Worm (Caenorhabditis elegans) whole organism, L1 larva: ENCODE results near the gene xpc-1.
A peak's percentile ranks its signal among the peaks of the same experiment; 100 is the strongest.

ENCODE experiments used
- C04F5.9 ChIP-seq: sonication (generic microtip); optimal IDR thresholded peaks from 2 replicates; lab custom pipeline; 2016; ENCODE audit warnings: missing genetic modification characterization, missing compliant biosample characterization
- F16B12.6 ChIP-seq: fragments of 150-350 bp; optimal IDR thresholded peaks from 2 replicates; lab custom pipeline; 2014; ENCODE audit warnings: missing biosample characterization, missing genetic modification characterization
- aha-1 ChIP-seq: fragments of 150-350 bp; optimal IDR thresholded peaks from 2 replicates; lab custom pipeline; 2014; ENCODE audit warnings: missing biosample characterization, missing genetic modification characterization
- alr-1 ChIP-seq: fragments of 200-800 bp; sonication (Bioruptor generic); optimal IDR thresholded peaks from 2 replicates; lab custom pipeline; 2018; ENCODE audit warnings: borderline replicate concordance, mild to moderate bottlenecking, missing genetic modification characterization, missing compliant biosample characterization
- ama-1 ChIP-seq: fragments of 150-350 bp; optimal IDR thresholded peaks from 2 replicates; lab custom pipeline; 2014
- ceh-82 ChIP-seq, 3 experiments: fragments of 150-350 bp in 1 of 3; sonication (generic microtip) in 2 of 3; optimal IDR thresholded peaks; 2 replicates each; lab custom pipeline; 2014 to 2017; ENCODE audit warnings: missing biosample characterization in 3 of 3, missing genetic modification characterization in 3 of 3
- ceh-88 ChIP-seq: fragments of 200-800 bp; sonication (Bioruptor generic); IDR thresholded peaks from 2 replicates; pipeline ENCODE4 v1.3.6; 2022; ENCODE audit warnings: missing genetic modification characterization, missing compliant biosample characterization
- ceh-90 ChIP-seq: sonication (generic microtip); optimal IDR thresholded peaks from 2 replicates; lab custom pipeline; 2016; ENCODE audit warnings: missing genetic modification characterization, missing compliant biosample characterization
- dpl-1 ChIP-seq, 3 experiments: fragments of 150-350 bp in 2 of 3; sonication (generic microtip) in 1 of 3; optimal IDR thresholded peaks; 2 replicates each; lab custom pipeline; 2014 to 2017; ENCODE audit warnings: missing biosample characterization in 3 of 3, missing genetic modification characterization in 3 of 3, missing genetic modification reagents in 3 of 3
- efl-1 ChIP-seq, 4 experiments: fragments of 150-350 bp; optimal IDR thresholded peaks in 3 of 4; peaks in 1 of 4; 1 replicate in 1 of 4; 2 replicates in 3 of 4; lab custom pipeline; 2014; ENCODE audit warnings: missing biosample characterization in 2 of 4, missing genetic modification characterization in 2 of 4, missing genetic modification reagents in 2 of 4
- egl-13 ChIP-seq: sonication (generic microtip); optimal IDR thresholded peaks from 2 replicates; lab custom pipeline; 2016; ENCODE audit warnings: missing genotype, missing genetic modification reagents, missing genetic modification characterization, missing compliant biosample characterization
- elt-2 ChIP-seq: sonication (generic microtip); optimal IDR thresholded peaks from 2 replicates; lab custom pipeline; 2016; ENCODE audit warnings: missing genetic modification characterization, mild to moderate bottlenecking, inconsistent platforms, missing compliant biosample characterization, missing genetic modification reagents
- elt-3 ChIP-seq, 6 experiments: fragments of 150-350 bp in 1 of 6; sonication (generic microtip); optimal IDR thresholded peaks; 2 replicates each; lab custom pipeline; 2017 to 2018; ENCODE audit warnings: missing biosample characterization in 6 of 6, missing genetic modification characterization in 6 of 6, inconsistent platforms in 1 of 6
- ets-5 ChIP-seq: fragments of 200-800 bp; sonication (Bioruptor generic); IDR thresholded peaks from 2 replicates; pipeline ENCODE4 v1.3.6; 2022; ENCODE audit warnings: missing genetic modification characterization, missing compliant biosample characterization
- fkh-10 ChIP-seq: sonication (generic microtip); optimal IDR thresholded peaks from 2 replicates; lab custom pipeline; 2017; ENCODE audit warnings: missing biosample characterization, missing genetic modification reagents, missing genetic modification characterization
- fkh-4 ChIP-seq: sonication (generic microtip); optimal IDR thresholded peaks from 2 replicates; lab custom pipeline; 2016; ENCODE audit warnings: missing compliant biosample characterization, missing genetic modification characterization, borderline replicate concordance
- fos-1 ChIP-seq: fragments of 150-350 bp; optimal IDR thresholded peaks from 2 replicates; lab custom pipeline; 2014; ENCODE audit warnings: missing biosample characterization, missing genetic modification characterization
- hlh-17 ChIP-seq: fragments of 200-800 bp; sonication (Bioruptor generic); optimal IDR thresholded peaks from 2 replicates; lab custom pipeline; 2018; ENCODE audit warnings: missing genetic modification characterization, mild to moderate bottlenecking, missing compliant biosample characterization, moderate library complexity, borderline replicate concordance
- hlh-4 ChIP-seq: sonication (generic microtip); optimal IDR thresholded peaks from 2 replicates; lab custom pipeline; 2016; ENCODE audit warnings: mild to moderate bottlenecking, missing genetic modification characterization, missing compliant biosample characterization
- isw-1 ChIP-seq: fragments of 200-800 bp; sonication (Bioruptor generic); IDR thresholded peaks from 2 replicates; pipeline ENCODE4 v1.3.6; 2022; ENCODE audit warnings: missing genetic modification characterization, missing compliant biosample characterization
- lin-15B ChIP-seq: fragments of 150-350 bp; sonication (generic microtip); optimal IDR thresholded peaks from 3 replicates; lab custom pipeline; 2014; ENCODE audit warnings: missing biosample characterization, missing genetic modification characterization
- lin-35 ChIP-seq, 2 experiments: fragments of 150-350 bp; optimal IDR thresholded peaks; 2 replicates each; lab custom pipeline; 2014; ENCODE audit warnings: missing biosample characterization in 2 of 2, missing genetic modification characterization in 2 of 2, missing genetic modification reagents in 2 of 2
- lin-39 ChIP-seq: fragments of 150-350 bp; optimal IDR thresholded peaks from 2 replicates; lab custom pipeline; 2014; ENCODE audit warnings: missing biosample characterization, missing genetic modification reagents, missing genetic modification characterization
- lir-3 ChIP-seq: sonication (generic microtip); optimal IDR thresholded peaks from 2 replicates; lab custom pipeline; 2016; ENCODE audit warnings: mild to moderate bottlenecking, missing genetic modification characterization, moderate library complexity, missing compliant biosample characterization; ENCODE audit not compliant: poor library complexity
- lsy-2 ChIP-seq, 2 experiments: fragments of 150-350 bp; optimal IDR thresholded peaks; 2 replicates each; lab custom pipeline; 2014; ENCODE audit warnings: missing biosample characterization in 2 of 2, missing genetic modification characterization in 2 of 2
- mab-9 ChIP-seq: fragments of 200-800 bp; sonication (Bioruptor generic); IDR thresholded peaks from 2 replicates; pipeline ENCODE4 v1.3.6; 2022; ENCODE audit warnings: missing genetic modification reagents, missing genetic modification characterization, missing compliant biosample characterization
- nhr-12 ChIP-seq: sonication (generic microtip); optimal IDR thresholded peaks from 2 replicates; lab custom pipeline; 2017; ENCODE audit warnings: missing biosample characterization, missing genetic modification characterization
- nhr-20 ChIP-seq: sonication (generic microtip); optimal IDR thresholded peaks from 2 replicates; lab custom pipeline; 2016; ENCODE audit warnings: mild to moderate bottlenecking, missing genetic modification characterization, missing compliant biosample characterization
- nhr-28 ChIP-seq: fragments of 150-350 bp; optimal IDR thresholded peaks from 2 replicates; lab custom pipeline; 2014; ENCODE audit warnings: missing biosample characterization, missing genetic modification characterization
- nhr-71 ChIP-seq: sonication (generic microtip); optimal IDR thresholded peaks from 2 replicates; lab custom pipeline; 2016; ENCODE audit warnings: mild to moderate bottlenecking, missing genetic modification characterization, moderate library complexity, missing compliant biosample characterization
- nhr-76 ChIP-seq: sonication (generic microtip); optimal IDR thresholded peaks from 2 replicates; lab custom pipeline; 2017; ENCODE audit warnings: missing biosample characterization, missing genetic modification characterization
- nhr-85 ChIP-seq: sonication (generic microtip); peaks from one replicate; lab custom pipeline; 2016; ENCODE audit warnings: missing genetic modification characterization, inconsistent platforms, missing compliant biosample characterization
- pag-3 ChIP-seq: sonication (generic microtip); optimal IDR thresholded peaks from 2 replicates; lab custom pipeline; 2017; ENCODE audit warnings: missing genetic modification characterization, mild to moderate bottlenecking, missing compliant biosample characterization, antibody characterized with exemption, borderline replicate concordance; ENCODE audit not compliant: insufficient read depth
- skn-1 ChIP-seq: fragments of 150-350 bp; optimal IDR thresholded peaks from 2 replicates; lab custom pipeline; 2014; ENCODE audit warnings: missing biosample characterization, missing genetic modification characterization
- snu-23 ChIP-seq: sonication (generic microtip); optimal IDR thresholded peaks from 2 replicates; lab custom pipeline; 2016; ENCODE audit warnings: missing genetic modification characterization, missing compliant biosample characterization
- sptf-1 ChIP-seq: fragments of 150-350 bp; optimal IDR thresholded peaks from 2 replicates; lab custom pipeline; 2014; ENCODE audit warnings: missing biosample characterization, missing genetic modification characterization
- swsn-7 ChIP-seq: sonication (generic microtip); optimal IDR thresholded peaks from 2 replicates; lab custom pipeline; 2016; ENCODE audit warnings: missing genetic modification characterization, missing compliant biosample characterization
- tbx-2 ChIP-seq: sonication (generic microtip); optimal IDR thresholded peaks from 2 replicates; lab custom pipeline; 2016; ENCODE audit warnings: missing genetic modification characterization, missing compliant biosample characterization
- unc-98 ChIP-seq: fragments of 200-800 bp; sonication (Bioruptor generic); IDR thresholded peaks from 2 replicates; pipeline ENCODE4 v1.3.6; 2022; ENCODE audit warnings: missing genetic modification characterization, missing compliant biosample characterization
- vab-15 ChIP-seq: sonication (generic microtip); optimal IDR thresholded peaks from 2 replicates; lab custom pipeline; 2017; ENCODE audit warnings: missing genotype, mild to moderate bottlenecking, missing genetic modification characterization, missing compliant biosample characterization
- zag-1 ChIP-seq: fragments of 150-350 bp; optimal IDR thresholded peaks from 2 replicates; lab custom pipeline; 2014; ENCODE audit warnings: missing biosample characterization, missing genetic modification characterization
- ztf-11 ChIP-seq, 2 experiments: sonication (generic microtip); optimal IDR thresholded peaks; 2 replicates each; lab custom pipeline; 2016 to 2017; ENCODE audit warnings: missing genetic modification characterization in 2 of 2, missing biosample characterization in 1 of 2, missing compliant biosample characterization in 1 of 2
- ztf-4 ChIP-seq: fragments of 150-350 bp; optimal IDR thresholded peaks from 2 replicates; lab custom pipeline; 2014; ENCODE audit warnings: missing biosample characterization, missing genetic modification characterization

The xpc-1 gene

DNA sequence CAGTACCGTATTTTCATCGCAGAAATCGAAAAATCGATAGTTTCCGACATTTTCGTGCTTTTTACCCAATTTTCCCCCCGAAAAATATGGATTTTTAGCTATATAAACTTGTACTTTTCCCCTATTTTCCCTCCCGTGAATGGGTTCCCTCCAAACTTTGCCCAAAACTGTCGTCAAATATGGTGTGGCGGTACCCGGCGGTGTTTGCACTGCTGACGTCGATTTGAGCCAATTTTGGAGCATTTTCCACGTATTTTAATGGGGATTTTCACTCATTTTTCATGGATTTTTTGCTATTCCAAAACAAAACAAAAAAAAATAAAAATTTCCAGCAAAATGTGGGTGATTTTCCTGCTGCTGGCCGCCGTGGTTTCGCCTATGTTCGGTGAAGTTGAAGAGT, 19.5 kb upstream of the xpc-1 start, which contains the start of gene Y76B12C.3 (continued):
- TF ChIP-seq lin-15B: no peak
- TF ChIP-seq mab-9 (GFP tag; lab: Robert Waterston, UW): no peak
- TF ChIP-seq nhr-76 (tag; lab: Kevin White, UChicago): no peak
- no peak for TF ChIP-seq egl-13 (tag; lab: Kevin White, UChicago)
- no peak for TF ChIP-seq aha-1 (tag; lab: Kevin White, UChicago)
- no peak for TF ChIP-seq ztf-4 (tag; lab: Kevin White, UChicago)
- no peak for TF ChIP-seq nhr-28 (tag; lab: Kevin White, UChicago)
- TF ChIP-seq ets-5 (GFP tag; lab: Robert Waterston, UW): no peak
- no peak for TF ChIP-seq ztf-11 (tag; optimal IDR thresholded peaks at IDR 0.05; lab: Kevin White, UChicago)
- no peak for TF ChIP-seq fos-1
- peak; percentile 11 to 26 for TF ChIP-seq efl-1 (optimal IDR thresholded peaks at IDR 0.05; lab: Kevin White, UChicago)
- peak; percentile 33 to 93 for TF ChIP-seq efl-1 (GFP tag; optimal IDR thresholded peaks at IDR 0.05 in 1 of 2; lab: Kevin White, UChicago)
- TF ChIP-seq hlh-17 (GFP tag; lab: Kevin White, UChicago): no peak
- no peak for TF ChIP-seq nhr-71 (tag; lab: Kevin White, UChicago)
- TF ChIP-seq zag-1 (tag; lab: Kevin White, UChicago): no peak
- TF ChIP-seq isw-1 (GFP tag; lab: Robert Waterston, UW): no peak
- no peak for TF ChIP-seq fkh-10

DNA sequence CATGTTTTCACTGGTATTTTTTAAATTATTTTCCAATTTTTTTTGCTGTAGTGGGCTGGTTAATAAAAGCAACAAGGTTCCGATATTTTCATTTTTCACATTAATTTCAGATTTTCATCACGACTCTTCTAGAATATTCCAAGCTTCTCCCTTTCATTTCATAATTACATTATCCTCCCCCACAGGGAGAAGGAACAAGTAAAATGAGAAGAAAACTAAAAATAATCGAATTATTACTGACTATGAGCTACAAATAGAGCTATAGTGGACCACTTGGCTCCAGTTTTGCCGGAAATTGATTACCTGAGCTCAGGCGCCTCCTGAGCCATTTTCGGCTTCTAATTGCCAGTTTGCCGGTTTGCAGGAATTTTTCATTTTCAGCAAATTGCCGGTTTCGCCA, 17.3 kb upstream of the xpc-1 start:
- TF ChIP-seq fkh-4 (tag; lab: Kevin White, UChicago) (no peak), swsn-7 (tag; lab: Kevin White, UChicago) (no peak), ceh-90 (no peak), lin-15B (no peak), nhr-71 (tag; lab: Kevin White, UChicago) (no peak), nhr-85 (tag; lab: Kevin White, UChicago) (peak; percentile 13), alr-1 (tag; lab: Kevin White, UChicago) (no peak)

DNA sequence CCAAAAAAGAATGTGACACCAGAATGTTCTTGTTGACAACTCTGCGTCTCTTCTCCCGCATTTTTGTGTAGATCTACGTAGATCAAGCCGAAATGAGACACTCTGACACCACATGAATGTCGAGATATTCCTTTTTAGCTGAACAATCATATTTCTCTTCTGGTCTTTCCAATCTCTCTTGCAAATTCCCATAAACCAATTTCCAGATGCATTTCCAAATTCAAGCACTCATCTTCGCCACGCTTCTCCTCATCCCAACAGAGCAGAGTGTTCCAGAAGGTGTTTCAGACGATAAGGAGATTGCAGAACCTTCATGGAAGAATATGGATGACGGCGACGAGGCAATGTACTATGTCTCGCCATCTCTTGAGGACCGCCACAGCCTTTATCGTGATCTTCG, 13.1 kb upstream of the xpc-1 start, which contains the start of gene Y76B12C.8:
Gene Y76B12C.8, plus strand, starts transcription at position 207 of the 400 bp plus-strand sequence.
- peak; percentile 27 for TF ChIP-seq nhr-85 (tag; lab: Kevin White, UChicago)
- TF ChIP-seq ztf-11 (tag; optimal IDR thresholded peaks at IDR 0.05; lab: Kevin White, UChicago): no peak

DNA sequence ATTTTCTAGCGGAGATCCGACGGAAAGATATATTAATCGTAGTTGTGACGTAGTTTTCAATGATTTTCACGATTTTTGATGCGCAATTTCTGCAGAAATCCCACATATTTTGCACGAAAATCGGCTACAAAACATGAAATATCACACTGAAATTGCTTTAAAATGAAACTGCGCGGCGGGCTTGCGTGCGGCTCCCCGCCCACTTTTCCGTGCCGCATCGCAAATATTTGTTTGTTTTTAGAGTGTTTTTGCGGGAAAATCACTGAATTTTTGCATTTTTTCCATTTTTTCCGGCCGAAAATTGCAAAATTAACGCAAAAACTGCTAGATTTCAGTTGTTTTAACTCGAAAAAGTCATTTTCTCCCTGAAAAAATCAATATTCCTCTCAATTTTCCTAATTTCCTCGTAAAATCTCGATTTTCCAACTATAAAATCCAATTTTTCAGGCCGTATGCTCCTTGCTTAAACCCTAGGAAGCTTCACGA, 11.9 kb upstream of the xpc-1 start, which contains the start of gene Y76B12C.6:
Gene Y76B12C.6, plus strand, starts transcription at position 436 of the 486 bp plus-strand sequence.
- TF ChIP-seq elt-2 (no peak), lin-39 (no peak), lin-35 (GFP tag; optimal IDR thresholded peaks at IDR 0.05; lab: Kevin White, UChicago) (peak; percentile 20 to 40), tbx-2 (tag; lab: Kevin White, UChicago) (no peak), ceh-88 (no peak), skn-1 (tag; lab: Kevin White, UChicago) (no peak), zag-1 (tag; lab: Kevin White, UChicago) (no peak), lir-3 (tag; lab: Kevin White, UChicago) (no peak), lsy-2 (tag; optimal IDR thresholded peaks at IDR 0.05; lab: Kevin White, UChicago) (peak; percentile 24 to 46), C04F5.9 (no peak), unc-98 (no peak), alr-1 (tag; lab: Kevin White, UChicago) (no peak), vab-15 (tag; lab: Kevin White, UChicago) (no peak), efl-1 (optimal IDR thresholded peaks at IDR 0.05; lab: Kevin White, UChicago) (peak; percentile 25 to 33), efl-1 (GFP tag; optimal IDR thresholded peaks at IDR 0.05 in 1 of 2; lab: Kevin White, UChicago) (peak; percentile 37 to 76), nhr-85 (tag; lab: Kevin White, UChicago) (no peak), pag-3 (tag; lab: Kevin White, UChicago) (no peak), nhr-28 (tag; lab: Kevin White, UChicago) (no peak), lin-15B (no peak), sptf-1 (tag; lab: Kevin White, UChicago) (no peak), nhr-76 (tag; lab: Kevin White, UChicago) (no peak), ceh-90 (no peak), F16B12.6 (tag; lab: Kevin White, UChicago) (no peak), ztf-11 (tag; optimal IDR thresholded peaks at IDR 0.05; lab: Kevin White, UChicago) (no peak), dpl-1 (GFP tag; optimal IDR thresholded peaks at IDR 0.05; lab: Kevin White, UChicago) (peak in 2 of 3 experiments; percentile 36), snu-23 (GFP tag; lab: Kevin White, UChicago) (peak; percentile 42), elt-3 (tag; optimal IDR thresholded peaks at IDR 0.05; lab: Kevin White, UChicago) (no peak), ama-1 (lab: Kevin White, UChicago) (no peak), nhr-20 (no peak), hlh-4 (no peak), ceh-82 (tag; optimal IDR thresholded peaks at IDR 0.05; lab: Kevin White, UChicago) (peak in 1 of 3 experiments; percentile 13), aha-1 (tag; lab: Kevin White, UChicago) (no peak), fkh-10 (no peak), nhr-12 (tag; lab: Kevin White, UChicago) (no peak)
